Worm (Caenorhabditis elegans) whole organism, mixed stage, embryonic: ENCODE measurements around the gene glp-1.
A peak's percentile ranks its signal among the peaks of the same experiment; 100 is the strongest.

Source experiments
- M03D4.4 ChIP-seq: sonication (generic microtip); optimal IDR thresholded peaks from 2 replicates; lab custom pipeline; 2017; ENCODE audit warnings: mild to moderate bottlenecking, missing genetic modification characterization, missing compliant biosample characterization
- ceh-43 ChIP-seq: fragments of 200-800 bp; sonication (Bioruptor generic); optimal IDR thresholded peaks from 2 replicates; lab custom pipeline; 2018; ENCODE audit warnings: mild to moderate bottlenecking, missing genetic modification characterization, moderate library complexity, missing compliant biosample characterization
- ceh-83 ChIP-seq: fragments of 200-800 bp; sonication (Bioruptor generic); optimal IDR thresholded peaks from 2 replicates; lab custom pipeline; 2018; ENCODE audit warnings: mild to moderate bottlenecking, missing genetic modification characterization, missing compliant biosample characterization
- ces-1 ChIP-seq: fragments of 150-350 bp; optimal IDR thresholded peaks from 2 replicates; lab custom pipeline; 2014; ENCODE audit warnings: missing biosample characterization, missing genetic modification reagents, missing genetic modification characterization
- cnd-1 ChIP-seq: fragments of 200-800 bp; sonication (Bioruptor generic); optimal IDR thresholded peaks from 2 replicates; lab custom pipeline; 2018; ENCODE audit warnings: mild to moderate bottlenecking, missing genetic modification characterization, missing compliant biosample characterization
- drap-1 ChIP-seq: fragments of 200-800 bp; sonication (Bioruptor generic); optimal IDR thresholded peaks from 3 replicates; lab custom pipeline; 2018; ENCODE audit warnings: mild to moderate bottlenecking, missing genetic modification characterization, missing compliant biosample characterization
- elt-1 ChIP-seq: sonication (generic microtip); optimal IDR thresholded peaks from 2 replicates; lab custom pipeline; 2017; ENCODE audit warnings: missing genetic modification characterization, mild to moderate bottlenecking, missing compliant biosample characterization, antibody characterized with exemption, moderate library complexity, borderline replicate concordance; ENCODE audit not compliant: insufficient read depth
- elt-3 ChIP-seq: fragments of 150-350 bp; optimal IDR thresholded peaks from 2 replicates; lab custom pipeline; 2014; ENCODE audit warnings: missing biosample characterization, missing genetic modification characterization
- hlh-1 ChIP-seq: fragments of 150-350 bp; optimal IDR thresholded peaks from 2 replicates; lab custom pipeline; 2014; ENCODE audit warnings: missing biosample characterization, missing genetic modification reagents, missing genetic modification characterization
- lsy-2 ChIP-seq: fragments of 150-350 bp; optimal IDR thresholded peaks from 2 replicates; lab custom pipeline; 2014; ENCODE audit warnings: missing biosample characterization, missing genetic modification characterization
- mep-1 ChIP-seq: fragments of 150-350 bp; optimal IDR thresholded peaks from 2 replicates; lab custom pipeline; 2017; ENCODE audit warnings: missing biosample characterization, missing genetic modification reagents, missing genetic modification characterization, inconsistent platforms
- mls-2 ChIP-seq: sonication (generic microtip); optimal IDR thresholded peaks from 2 replicates; lab custom pipeline; 2016; ENCODE audit warnings: mild to moderate bottlenecking, missing genetic modification characterization, moderate library complexity, missing compliant biosample characterization
- nhr-237 ChIP-seq: fragments of 150-350 bp; optimal IDR thresholded peaks from 2 replicates; lab custom pipeline; 2014; ENCODE audit warnings: missing biosample characterization, missing genetic modification characterization
- nhr-28 ChIP-seq: fragments of 150-350 bp; optimal IDR thresholded peaks from 2 replicates; lab custom pipeline; 2014; ENCODE audit warnings: missing biosample characterization, missing genetic modification characterization
- sem-2 ChIP-seq: fragments of 200-800 bp; sonication (Bioruptor generic); optimal IDR thresholded peaks from 2 replicates; lab custom pipeline; 2018; ENCODE audit warnings: mild to moderate bottlenecking, missing genetic modification characterization, missing compliant biosample characterization
- snpc-4 ChIP-seq: fragments of 150-350 bp; optimal IDR thresholded peaks from 2 replicates; lab custom pipeline; 2014; ENCODE audit warnings: missing biosample characterization, missing genetic modification characterization
- tbx-8 ChIP-seq: fragments of 200-800 bp; sonication (Bioruptor generic); optimal IDR thresholded peaks from 2 replicates; lab custom pipeline; 2018; ENCODE audit warnings: mild to moderate bottlenecking, missing genetic modification characterization, moderate library complexity, missing compliant biosample characterization
- unc-120 ChIP-seq: sonication (generic microtip); optimal IDR thresholded peaks from 2 replicates; lab custom pipeline; 2017; ENCODE audit warnings: missing genetic modification characterization, missing compliant biosample characterization; ENCODE audit not compliant: poor library complexity, severe bottlenecking
- unc-39 ChIP-seq: fragments of 150-350 bp; optimal IDR thresholded peaks from 2 replicates; lab custom pipeline; 2014; ENCODE audit warnings: missing biosample characterization, missing genetic modification characterization
- unc-62 ChIP-seq: fragments of 150-350 bp; optimal IDR thresholded peaks from 2 replicates; lab custom pipeline; 2014; ENCODE audit warnings: missing biosample characterization, missing genetic modification reagents, missing genetic modification characterization
- zip-8 ChIP-seq: fragments of 150-350 bp; optimal IDR thresholded peaks from 2 replicates; lab custom pipeline; 2014; ENCODE audit warnings: missing biosample characterization, missing genetic modification characterization
- ztf-11 ChIP-seq: fragments of 150-350 bp; optimal IDR thresholded peaks from 2 replicates; lab custom pipeline; 2014; ENCODE audit warnings: missing biosample characterization, missing genetic modification characterization

The glp-1 gene

DNA sequence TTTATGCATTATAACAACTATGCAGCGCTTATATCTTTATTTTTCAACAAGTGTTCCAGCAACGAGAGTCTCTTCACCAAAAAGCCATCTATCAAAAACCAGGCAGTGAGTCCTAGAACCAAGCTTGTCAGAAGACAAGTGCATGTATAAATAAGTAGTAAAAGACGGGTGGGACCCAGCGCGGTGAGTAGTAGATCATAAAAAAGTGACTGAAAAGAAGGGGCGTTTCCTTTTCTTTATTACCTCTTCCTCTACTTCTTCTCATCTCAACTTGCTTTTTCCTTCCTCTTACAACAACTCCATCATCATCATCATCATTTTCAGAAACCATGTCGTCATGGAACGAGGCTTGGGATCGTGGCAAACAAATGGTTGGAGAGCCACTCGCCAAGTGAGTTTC lies 44.5 kb downstream of the glp-1 start, which contains the start of gene eat-4:
TSS of gene eat-4 (plus strand) at position 301 of the 400 bp plus-strand sequence.
- TF ChIP-seq unc-62 (no peak), ztf-11 (no peak)

- TF ChIP-seq ces-1, result no peak
- TF ChIP-seq elt-1 (tag; lab: Kevin White, UChicago), result no peak
- no peak for TF ChIP-seq snpc-4 (tag; lab: Kevin White, UChicago)
- TF ChIP-seq ceh-83 (GFP tag; lab: Kevin White, UChicago), result no peak
- TF ChIP-seq M03D4.4 (tag; lab: Kevin White, UChicago), result no peak
- no peak for TF ChIP-seq unc-120 (tag; lab: Kevin White, UChicago)
- TF ChIP-seq elt-3, result no peak
- no peak for TF ChIP-seq zip-8 (tag; lab: Kevin White, UChicago)
- TF ChIP-seq hlh-1, result no peak
- no peak for TF ChIP-seq mls-2 (tag; lab: Kevin White, UChicago)
- TF ChIP-seq sem-2 (GFP tag; lab: Kevin White, UChicago), result no peak
These were observed 46.6 kb downstream of the glp-1 start, which contains the start of gene ZK512.7 for ce11 chrIII:9138601-9139000. Gene ZK512.7 (minus strand): TSS chrIII:9138701.

ce11 chrIII:9143911-9144310 lies 51.9 kb downstream of the glp-1 start, which contains the start of gene ZK512.11:
Gene ZK512.11 (plus strand): TSS chrIII:9144211.
- TF ChIP-seq ces-1 (peak; percentile 74), M03D4.4 (tag; lab: Kevin White, UChicago) (no peak)

DNA sequence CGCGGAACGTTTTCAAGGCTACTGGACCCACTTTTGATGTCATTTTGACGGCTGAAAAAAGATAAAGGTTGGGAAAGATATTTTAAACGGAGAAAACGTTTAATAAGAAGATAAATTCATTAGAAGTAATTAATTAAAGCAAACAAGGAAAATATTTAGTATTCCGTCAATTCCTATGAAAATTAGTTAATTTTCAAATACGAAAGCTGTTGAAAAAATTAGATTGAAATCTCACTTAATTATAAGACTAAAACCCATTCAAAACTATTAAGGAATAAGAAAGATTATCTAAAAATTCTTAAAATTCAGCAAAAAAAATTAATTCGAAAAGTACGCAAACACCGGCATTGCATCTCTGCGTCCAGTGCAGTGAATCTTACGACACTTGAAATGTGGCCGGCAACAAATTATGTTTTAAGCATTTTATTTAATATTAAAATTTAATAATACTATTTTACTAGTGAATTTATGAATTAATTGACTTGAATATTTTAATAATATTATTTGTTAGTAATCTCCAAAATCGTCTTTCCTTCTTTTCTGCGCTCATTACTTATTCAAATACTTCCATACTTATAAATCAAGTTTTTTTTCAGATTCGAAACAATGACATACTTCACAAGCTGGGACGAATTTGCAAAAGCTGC lies 52.8 kb downstream of the glp-1 start, which contains the start of the genes ZK512.2 and ZK512.4:
TSS of gene ZK512.2 (minus strand) at position 51 of the 647 bp plus-strand sequence.
TSS of gene ZK512.4 (plus strand) at position 597 of the 647 bp plus-strand sequence.
- TF ChIP-seq nhr-28 (tag; lab: Kevin White, UChicago) (no peak), zip-8 (tag; lab: Kevin White, UChicago) (no peak), unc-39 (tag; lab: Kevin White, UChicago) (no peak), lsy-2 (tag; lab: Kevin White, UChicago) (peak; percentile 24), mep-1 (tag; lab: Kevin White, UChicago) (no peak), cnd-1 (tag; lab: Kevin White, UChicago) (no peak), ces-1 (peak; percentile 53), unc-62 (no peak), nhr-237 (no peak), ceh-43 (GFP tag; lab: Kevin White, UChicago) (no peak), ztf-11 (no peak), drap-1 (GFP tag; lab: Kevin White, UChicago) (no peak)

ce11 chrIII:9145765-9146164 lies 53.7 kb downstream of the glp-1 start, which contains the start of gene ZK512.8:
Gene ZK512.8 (plus strand): TSS chrIII:9146065.
- no peak for TF ChIP-seq M03D4.4 (tag; lab: Kevin White, UChicago)

DNA sequence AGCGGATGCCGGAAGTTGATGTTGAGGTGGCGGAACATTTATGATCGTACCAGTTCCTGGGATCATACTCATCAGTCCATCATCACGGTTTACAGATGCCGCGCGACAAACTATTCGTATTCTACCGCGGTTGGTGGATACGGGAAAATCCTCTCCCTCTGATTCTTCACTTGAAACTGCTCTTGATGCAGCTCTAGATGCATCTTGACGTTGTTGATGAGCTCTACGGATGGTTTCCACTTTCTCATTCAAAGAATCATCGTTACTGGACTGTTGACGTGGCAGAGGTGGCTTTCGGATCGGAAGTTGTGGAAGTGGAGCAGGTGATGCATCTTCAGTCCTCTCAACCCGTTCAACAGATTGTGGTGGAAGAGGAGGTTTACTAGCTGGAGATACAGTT lies 57.1 kb downstream of the glp-1 start:
- TF ChIP-seq ces-1, result no peak
- no peak for TF ChIP-seq tbx-8
